Worm (Caenorhabditis elegans) whole organism, L1 larva: ENCODE measurements around the gene kup-1.

Experiments
- F16B12.6 ChIP-seq: fragments of 150-350 bp; optimal IDR thresholded peaks from 2 replicates; lab custom pipeline; 2014; ENCODE audit warnings: missing biosample characterization, missing genetic modification characterization
- aha-1 ChIP-seq: fragments of 150-350 bp; optimal IDR thresholded peaks from 2 replicates; lab custom pipeline; 2014; ENCODE audit warnings: missing biosample characterization, missing genetic modification characterization
- alr-1 ChIP-seq: fragments of 200-800 bp; sonication (Bioruptor generic); optimal IDR thresholded peaks from 2 replicates; lab custom pipeline; 2018; ENCODE audit warnings: borderline replicate concordance, mild to moderate bottlenecking, missing genetic modification characterization, missing compliant biosample characterization
- ama-1 ChIP-seq: fragments of 150-350 bp; optimal IDR thresholded peaks from 2 replicates; lab custom pipeline; 2014
- blmp-1 ChIP-seq: fragments of 150-350 bp; optimal IDR thresholded peaks from 2 replicates; lab custom pipeline; 2014; ENCODE audit warnings: missing biosample characterization, missing genetic modification characterization
- ceh-8 ChIP-seq: fragments of 200-800 bp; sonication (Bioruptor generic); optimal IDR thresholded peaks from 2 replicates; lab custom pipeline; 2018; ENCODE audit warnings: mild to moderate bottlenecking, missing genetic modification characterization, moderate library complexity, missing compliant biosample characterization
- ceh-82 ChIP-seq, 3 experiments: fragments of 150-350 bp in 1 of 3; sonication (generic microtip) in 2 of 3; optimal IDR thresholded peaks; 2 replicates each; lab custom pipeline; 2014 to 2017; ENCODE audit warnings: missing biosample characterization in 3 of 3, missing genetic modification characterization in 3 of 3
- ceh-90 ChIP-seq: sonication (generic microtip); optimal IDR thresholded peaks from 2 replicates; lab custom pipeline; 2016; ENCODE audit warnings: missing genetic modification characterization, missing compliant biosample characterization
- ces-1 ChIP-seq: fragments of 150-350 bp; optimal IDR thresholded peaks from 2 replicates; lab custom pipeline; 2014; ENCODE audit warnings: missing biosample characterization, missing genetic modification reagents, missing genetic modification characterization
- dpl-1 ChIP-seq, 3 experiments: fragments of 150-350 bp in 2 of 3; sonication (generic microtip) in 1 of 3; optimal IDR thresholded peaks; 2 replicates each; lab custom pipeline; 2014 to 2017; ENCODE audit warnings: missing biosample characterization in 3 of 3, missing genetic modification characterization in 3 of 3, missing genetic modification reagents in 3 of 3
- efl-1 ChIP-seq, 4 experiments: fragments of 150-350 bp; optimal IDR thresholded peaks in 3 of 4; peaks in 1 of 4; 1 replicate in 1 of 4; 2 replicates in 3 of 4; lab custom pipeline; 2014; ENCODE audit warnings: missing biosample characterization in 2 of 4, missing genetic modification characterization in 2 of 4, missing genetic modification reagents in 2 of 4
- egl-13 ChIP-seq: sonication (generic microtip); optimal IDR thresholded peaks from 2 replicates; lab custom pipeline; 2016; ENCODE audit warnings: missing genotype, missing genetic modification reagents, missing genetic modification characterization, missing compliant biosample characterization
- elt-3 ChIP-seq, 6 experiments: fragments of 150-350 bp in 1 of 6; sonication (generic microtip); optimal IDR thresholded peaks; 2 replicates each; lab custom pipeline; 2017 to 2018; ENCODE audit warnings: missing biosample characterization in 6 of 6, missing genetic modification characterization in 6 of 6, inconsistent platforms in 1 of 6
- fkh-10 ChIP-seq: sonication (generic microtip); optimal IDR thresholded peaks from 2 replicates; lab custom pipeline; 2017; ENCODE audit warnings: missing biosample characterization, missing genetic modification reagents, missing genetic modification characterization
- fkh-8 ChIP-seq: sonication (generic microtip); optimal IDR thresholded peaks from 2 replicates; lab custom pipeline; 2016; ENCODE audit warnings: mild to moderate bottlenecking, missing genetic modification characterization, missing compliant biosample characterization
- hlh-17 ChIP-seq: fragments of 200-800 bp; sonication (Bioruptor generic); optimal IDR thresholded peaks from 2 replicates; lab custom pipeline; 2018; ENCODE audit warnings: missing genetic modification characterization, mild to moderate bottlenecking, missing compliant biosample characterization, moderate library complexity, borderline replicate concordance
- hlh-4 ChIP-seq: sonication (generic microtip); optimal IDR thresholded peaks from 2 replicates; lab custom pipeline; 2016; ENCODE audit warnings: mild to moderate bottlenecking, missing genetic modification characterization, missing compliant biosample characterization
- hpl-2 ChIP-seq: fragments of 150-350 bp; optimal IDR thresholded peaks from 2 replicates; lab custom pipeline; 2014; ENCODE audit warnings: missing biosample characterization, missing genetic modification reagents, missing genetic modification characterization
- isw-1 ChIP-seq: fragments of 200-800 bp; sonication (Bioruptor generic); IDR thresholded peaks from 2 replicates; pipeline ENCODE4 v1.3.6; 2022; ENCODE audit warnings: missing genetic modification characterization, missing compliant biosample characterization
- jun-1 ChIP-seq: fragments of 150-350 bp; optimal IDR thresholded peaks from 2 replicates; lab custom pipeline; 2014; ENCODE audit warnings: missing biosample characterization, missing genetic modification reagents, missing genetic modification characterization
- lin-13 ChIP-seq: fragments of 150-350 bp; optimal IDR thresholded peaks from 2 replicates; lab custom pipeline; 2014; ENCODE audit warnings: missing biosample characterization, missing genetic modification reagents, missing genetic modification characterization
- lin-14 ChIP-seq: fragments of 200-800 bp; sonication (Bioruptor generic); optimal IDR thresholded peaks from 2 replicates; lab custom pipeline; 2018; ENCODE audit warnings: mild to moderate bottlenecking, missing genetic modification characterization, moderate library complexity, missing compliant biosample characterization
- lin-15B ChIP-seq: fragments of 150-350 bp; sonication (generic microtip); optimal IDR thresholded peaks from 3 replicates; lab custom pipeline; 2014; ENCODE audit warnings: missing biosample characterization, missing genetic modification characterization
- lin-35 ChIP-seq, 2 experiments: fragments of 150-350 bp; optimal IDR thresholded peaks; 2 replicates each; lab custom pipeline; 2014; ENCODE audit warnings: missing biosample characterization in 2 of 2, missing genetic modification characterization in 2 of 2, missing genetic modification reagents in 2 of 2
- lsy-2 ChIP-seq, 2 experiments: fragments of 150-350 bp; optimal IDR thresholded peaks; 2 replicates each; lab custom pipeline; 2014; ENCODE audit warnings: missing biosample characterization in 2 of 2, missing genetic modification characterization in 2 of 2
- mdl-1 ChIP-seq, 2 experiments: fragments of 150-350 bp; optimal IDR thresholded peaks; 2 replicates each; lab custom pipeline; 2014 to 2017; ENCODE audit warnings: missing biosample characterization in 2 of 2, missing genetic modification characterization in 2 of 2, inconsistent platforms in 1 of 2
- nhr-20 ChIP-seq: sonication (generic microtip); optimal IDR thresholded peaks from 2 replicates; lab custom pipeline; 2016; ENCODE audit warnings: mild to moderate bottlenecking, missing genetic modification characterization, missing compliant biosample characterization
- nhr-28 ChIP-seq: fragments of 150-350 bp; optimal IDR thresholded peaks from 2 replicates; lab custom pipeline; 2014; ENCODE audit warnings: missing biosample characterization, missing genetic modification characterization
- nhr-47 ChIP-seq: sonication (generic microtip); optimal IDR thresholded peaks from 2 replicates; lab custom pipeline; 2016; ENCODE audit warnings: mild to moderate bottlenecking, missing genetic modification characterization, moderate library complexity, missing compliant biosample characterization
- nhr-76 ChIP-seq: sonication (generic microtip); optimal IDR thresholded peaks from 2 replicates; lab custom pipeline; 2017; ENCODE audit warnings: missing biosample characterization, missing genetic modification characterization
- nhr-84 ChIP-seq: sonication (generic microtip); optimal IDR thresholded peaks from 2 replicates; lab custom pipeline; 2017; ENCODE audit warnings: missing biosample characterization, missing genetic modification characterization
- skn-1 ChIP-seq: fragments of 150-350 bp; optimal IDR thresholded peaks from 2 replicates; lab custom pipeline; 2014; ENCODE audit warnings: missing biosample characterization, missing genetic modification characterization
- sox-4 ChIP-seq: sonication (generic microtip); optimal IDR thresholded peaks from 2 replicates; lab custom pipeline; 2016; ENCODE audit warnings: missing genetic modification characterization, missing compliant biosample characterization
- tbx-2 ChIP-seq: sonication (generic microtip); optimal IDR thresholded peaks from 2 replicates; lab custom pipeline; 2016; ENCODE audit warnings: missing genetic modification characterization, missing compliant biosample characterization
- tlp-1 ChIP-seq: fragments of 150-350 bp; optimal IDR thresholded peaks from 2 replicates; lab custom pipeline; 2014; ENCODE audit warnings: missing biosample characterization, missing genetic modification characterization
- unc-130 ChIP-seq: fragments of 150-350 bp; optimal IDR thresholded peaks from 2 replicates; lab custom pipeline; 2017; ENCODE audit warnings: missing biosample characterization, missing genetic modification characterization, inconsistent platforms
- unc-86 ChIP-seq: sonication (generic microtip); optimal IDR thresholded peaks from 2 replicates; lab custom pipeline; 2016; ENCODE audit warnings: missing genetic modification characterization, missing compliant biosample characterization
- unc-98 ChIP-seq: fragments of 200-800 bp; sonication (Bioruptor generic); IDR thresholded peaks from 2 replicates; pipeline ENCODE4 v1.3.6; 2022; ENCODE audit warnings: missing genetic modification characterization, missing compliant biosample characterization
- vab-15 ChIP-seq: sonication (generic microtip); optimal IDR thresholded peaks from 2 replicates; lab custom pipeline; 2017; ENCODE audit warnings: missing genotype, mild to moderate bottlenecking, missing genetic modification characterization, missing compliant biosample characterization
- xbp-1 ChIP-seq: sonication (generic microtip); optimal IDR thresholded peaks from 2 replicates; lab custom pipeline; 2016; ENCODE audit warnings: missing genetic modification characterization, missing compliant biosample characterization
- zip-4 ChIP-seq: fragments of 200-800 bp; sonication (Bioruptor generic); optimal IDR thresholded peaks from 2 replicates; lab custom pipeline; 2018; ENCODE audit warnings: mild to moderate bottlenecking, missing genetic modification characterization, moderate library complexity, missing compliant biosample characterization
- ztf-11 ChIP-seq, 2 experiments: sonication (generic microtip); optimal IDR thresholded peaks; 2 replicates each; lab custom pipeline; 2016 to 2017; ENCODE audit warnings: missing genetic modification characterization in 2 of 2, missing biosample characterization in 1 of 2, missing compliant biosample characterization in 1 of 2

Gene kup-1

DNA sequence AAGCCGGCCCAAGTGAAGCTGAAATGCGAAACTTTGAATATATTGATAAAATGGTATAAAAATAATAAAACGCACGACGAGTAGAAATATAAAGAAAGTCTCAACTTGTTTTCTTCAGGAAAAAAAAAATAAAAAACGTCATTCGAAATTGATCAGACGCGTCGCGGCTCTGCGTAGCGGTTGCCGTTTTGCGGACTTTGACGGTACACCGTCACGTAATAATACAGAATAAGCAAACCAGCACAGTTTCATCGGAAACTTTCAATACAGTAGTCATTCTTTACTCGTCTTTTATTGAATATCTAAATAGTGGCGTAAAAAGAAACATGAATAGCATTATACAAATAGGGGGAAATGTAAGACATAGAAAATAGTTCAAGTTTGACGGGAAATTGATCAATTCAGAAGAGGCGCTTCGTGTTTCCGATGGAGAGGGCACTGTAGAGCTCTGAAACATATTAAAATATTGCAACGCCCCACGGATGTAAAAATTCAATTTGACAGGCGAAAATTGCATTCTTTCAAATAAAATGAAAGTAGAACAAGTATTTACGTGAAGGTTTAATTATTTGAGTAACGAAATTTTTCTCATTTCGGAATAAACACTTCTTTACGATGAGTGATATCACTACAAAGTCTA lies 46.8 kb downstream of the kup-1 start, which contains the start of the genes cyl-1 and C52E4.7 (continued):
- TF ChIP-seq hlh-4 (tag; lab: Kevin White, UChicago), result no peak
- TF ChIP-seq unc-98 (GFP tag; lab: Robert Waterston, UW), result no peak
- no peak for TF ChIP-seq ama-1
- TF ChIP-seq hpl-2 (GFP tag; lab: Kevin White, UChicago), result no peak

DNA sequence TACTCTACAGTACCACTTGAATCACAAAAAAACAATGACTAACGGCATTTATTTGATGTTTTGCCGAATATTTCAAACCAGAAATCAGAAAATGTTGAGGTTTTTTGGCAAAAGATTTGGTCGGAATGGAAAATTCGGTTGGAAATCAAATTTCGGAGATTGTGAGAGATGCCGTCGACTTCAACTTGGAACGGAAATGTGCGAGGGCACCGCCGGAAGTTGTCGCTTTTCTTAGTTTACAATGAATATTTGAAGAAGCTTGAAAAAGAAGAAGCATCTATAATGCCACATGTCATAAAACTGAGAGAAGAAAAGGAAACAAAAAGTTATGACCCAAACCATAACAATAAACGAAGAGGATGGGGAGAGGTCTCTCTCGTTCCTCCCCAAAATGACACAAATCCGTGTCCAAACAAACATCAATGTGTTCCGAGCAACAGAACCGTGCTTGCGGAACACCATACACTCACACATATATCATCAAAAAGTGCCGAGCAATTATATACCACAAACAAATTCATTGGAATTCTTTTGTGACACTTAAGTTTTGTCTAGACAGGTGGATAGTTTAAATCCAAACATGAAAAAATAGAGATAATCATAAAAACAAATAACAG lies 50.1 kb downstream of the kup-1 start:
- TF ChIP-seq mdl-1 (tag; optimal IDR thresholded peaks at IDR 0.05; lab: Kevin White, UChicago) (no peak), nhr-84 (tag; lab: Kevin White, UChicago) (no peak), unc-86 (no peak), sox-4 (tag; lab: Kevin White, UChicago) (no peak), nhr-47 (tag; lab: Kevin White, UChicago) (peak; percentile 4), unc-130 (tag; lab: Kevin White, UChicago) (no peak), ceh-8 (GFP tag; lab: Kevin White, UChicago) (no peak), lin-14 (GFP tag; lab: Kevin White, UChicago) (peak; percentile 59), ceh-82 (tag; optimal IDR thresholded peaks at IDR 0.05; lab: Kevin White, UChicago) (no peak), efl-1 (optimal IDR thresholded peaks at IDR 0.05; lab: Kevin White, UChicago) (peak in 1 of 2 experiments; percentile 2), efl-1 (GFP tag; optimal IDR thresholded peaks at IDR 0.05 in 1 of 2; lab: Kevin White, UChicago) (no peak), fkh-10 (GFP tag; lab: Kevin White, UChicago) (peak; percentile 93), skn-1 (tag; lab: Kevin White, UChicago) (no peak), lin-13 (GFP tag; lab: Kevin White, UChicago) (no peak)

DNA sequence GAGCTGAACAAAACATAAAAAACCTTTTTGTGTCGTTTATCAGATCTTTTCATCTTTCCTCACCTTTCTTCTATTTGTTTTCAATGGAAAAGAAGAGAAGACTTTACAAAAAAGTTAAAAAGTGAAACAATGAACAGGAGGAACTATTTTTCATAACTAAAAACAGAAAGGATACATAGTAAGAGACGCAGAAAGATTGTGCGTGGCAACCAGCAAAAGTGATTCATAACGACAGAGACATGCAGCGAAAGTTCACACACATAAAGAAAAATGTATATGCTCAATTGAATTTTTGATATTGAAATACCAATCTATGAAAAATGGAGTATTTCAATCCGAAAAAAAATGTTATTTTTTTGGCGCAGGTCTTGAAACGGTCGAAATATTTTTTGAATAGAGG lies 50.8 kb downstream of the kup-1 start:
- TF ChIP-seq lin-14 (GFP tag; lab: Kevin White, UChicago), result peak; percentile 17
- peak; percentile 74 for TF ChIP-seq blmp-1
- no peak for TF ChIP-seq nhr-28 (tag; lab: Kevin White, UChicago)
- no peak for TF ChIP-seq tbx-2 (tag; lab: Kevin White, UChicago)
- TF ChIP-seq efl-1 (optimal IDR thresholded peaks at IDR 0.05; lab: Kevin White, UChicago), result no peak
- TF ChIP-seq efl-1 (GFP tag; optimal IDR thresholded peaks at IDR 0.05 in 1 of 2; lab: Kevin White, UChicago), result peak in 1 of 2 experiments; percentile 32
- TF ChIP-seq dpl-1 (GFP tag; optimal IDR thresholded peaks at IDR 0.05; lab: Kevin White, UChicago), result no peak
- no peak for TF ChIP-seq nhr-76 (tag; lab: Kevin White, UChicago)
- TF ChIP-seq elt-3 (tag; optimal IDR thresholded peaks at IDR 0.05; lab: Kevin White, UChicago), result no peak
- no peak for TF ChIP-seq jun-1 (tag; lab: Kevin White, UChicago)
- TF ChIP-seq lin-15B, result no peak
- TF ChIP-seq egl-13 (tag; lab: Kevin White, UChicago), result no peak

DNA sequence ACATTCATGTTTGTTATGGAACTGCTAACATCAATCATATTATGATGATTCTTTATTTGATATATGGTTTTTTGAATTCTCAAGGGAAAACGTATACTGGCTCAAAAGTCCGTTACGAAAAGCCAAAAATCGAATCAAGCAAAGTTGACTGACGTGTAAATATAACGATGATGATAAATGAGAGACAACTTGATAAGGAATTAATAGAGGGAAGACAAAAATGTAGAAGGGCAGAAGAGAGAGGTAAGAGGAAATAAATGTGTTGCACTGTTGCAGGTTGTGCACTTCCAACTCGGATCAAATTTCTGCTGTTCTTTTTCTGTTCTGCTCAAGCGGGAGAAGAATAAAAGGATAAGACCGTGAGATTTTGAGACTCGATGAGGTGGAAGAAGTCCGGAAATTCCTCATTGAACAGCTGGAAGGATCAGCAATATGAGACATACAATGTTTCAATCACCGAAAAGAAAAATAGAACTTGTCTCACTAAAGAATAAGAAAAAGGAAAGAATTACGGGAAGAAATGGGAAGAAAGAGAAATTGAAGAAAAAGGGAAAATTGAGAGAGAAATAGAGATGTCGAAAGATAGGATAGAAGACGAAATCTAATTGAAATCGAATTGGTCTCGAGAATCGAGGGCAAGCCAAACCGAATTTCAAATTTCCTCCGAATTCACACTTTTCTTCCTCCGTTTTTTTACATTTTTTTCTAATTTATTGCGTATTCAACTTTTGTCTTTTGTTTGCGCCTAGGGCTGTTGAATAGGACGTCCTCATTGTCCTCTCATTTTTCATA lies 54.4 kb downstream of the kup-1 start:
- no peak for TF ChIP-seq zip-4 (GFP tag; lab: Kevin White, UChicago)
- peak; percentile 41 for TF ChIP-seq ces-1 (GFP tag; lab: Kevin White, UChicago)
- no peak for TF ChIP-seq nhr-28 (tag; lab: Kevin White, UChicago)
- TF ChIP-seq mdl-1 (tag; optimal IDR thresholded peaks at IDR 0.05; lab: Kevin White, UChicago), result no peak
- no peak for TF ChIP-seq isw-1
- TF ChIP-seq F16B12.6, result no peak
- peak; percentile 71 for TF ChIP-seq lin-14 (GFP tag; lab: Kevin White, UChicago)
- TF ChIP-seq tlp-1, result no peak
- TF ChIP-seq aha-1 (tag; lab: Kevin White, UChicago), result no peak
- TF ChIP-seq efl-1 (optimal IDR thresholded peaks at IDR 0.05; lab: Kevin White, UChicago), result peak in 1 of 2 experiments; percentile 7
- peak in 1 of 2 experiments; percentile 69 for TF ChIP-seq efl-1 (GFP tag; optimal IDR thresholded peaks at IDR 0.05 in 1 of 2; lab: Kevin White, UChicago)
- no peak for TF ChIP-seq ceh-90 (tag; lab: Kevin White, UChicago)
- no peak for TF ChIP-seq ztf-11 (tag; optimal IDR thresholded peaks at IDR 0.05; lab: Kevin White, UChicago)
- peak; percentile 99 for TF ChIP-seq blmp-1
- TF ChIP-seq vab-15 (tag; lab: Kevin White, UChicago), result no peak
- TF ChIP-seq lsy-2 (tag; optimal IDR thresholded peaks at IDR 0.05; lab: Kevin White, UChicago), result peak; percentile 3 to 29
- TF ChIP-seq xbp-1, result no peak
- TF ChIP-seq lin-35 (GFP tag; optimal IDR thresholded peaks at IDR 0.05; lab: Kevin White, UChicago), result peak in 1 of 2 experiments; percentile 6
- peak; percentile 90 for TF ChIP-seq fkh-10 (GFP tag; lab: Kevin White, UChicago)
- TF ChIP-seq fkh-8 (tag; lab: Kevin White, UChicago), result no peak
- no peak for TF ChIP-seq hlh-17
- no peak for TF ChIP-seq nhr-20
- TF ChIP-seq alr-1, result no peak
